Fruit fly (Drosophila melanogaster): ENCODE data around the gene CG5746.

CG5746 gene

dm6 chr3R:24320342-24320711, 28.3 kb downstream of the CG5746 start (continued):
- peak; percentile 4 for TF ChIP-seq her (GFP tag; optimal IDR thresholded peaks at IDR 0.05)
- TF ChIP-seq CG8089 (GFP tag; optimal IDR thresholded peaks at IDR 0.05) = no peak
- no peak for TF ChIP-seq wor (GFP tag; IDR thresholded peaks at IDR 0.05)
- no peak for TF ChIP-seq tx (GFP tag; optimal IDR thresholded peaks at IDR 0.05)
- TF ChIP-seq grn (GFP tag; optimal IDR thresholded peaks at IDR 0.05) = no peak
- TF ChIP-seq CG9437 (GFP tag; optimal IDR thresholded peaks at IDR 0.05) = no peak
- TF ChIP-seq gt (GFP tag; IDR thresholded peaks at IDR 0.05) = no peak
- TF ChIP-seq Dbx (GFP tag; IDR thresholded peaks at IDR 0.05) = no peak
- TF ChIP-seq CG4707 (GFP tag; optimal IDR thresholded peaks at IDR 0.05) = no peak
- TF ChIP-seq CG12744 (GFP tag; optimal IDR thresholded peaks at IDR 0.05) = no peak
- TF ChIP-seq crc (GFP tag; optimal IDR thresholded peaks at IDR 0.05) = no peak
- no peak for TF ChIP-seq bsh (GFP tag; optimal IDR thresholded peaks at IDR 0.05)
- peak; percentile 67 for TF ChIP-seq CG2116 (GFP tag; optimal IDR thresholded peaks at IDR 0.05)
- TF ChIP-seq fd96Cb (tag; optimal IDR thresholded peaks at IDR 0.05) = no peak
- peak; percentile 25 for TF ChIP-seq HmgZ (tag; optimal IDR thresholded peaks at IDR 0.05)
- TF ChIP-seq CG2129 (GFP tag; IDR thresholded peaks at IDR 0.05; ENCODE audit: partially characterized antibody) = peak; percentile 43; the same call in 1 of the 2 replicates
- TF ChIP-seq CG17328 (GFP tag; IDR thresholded peaks at IDR 0.05) = no peak
- TF ChIP-seq ERR (GFP tag; optimal IDR thresholded peaks at IDR 0.05) = no peak
- no peak for TF ChIP-seq D19B (GFP tag; optimal IDR thresholded peaks at IDR 0.05)
- TF ChIP-seq Nf-YB (GFP tag; optimal IDR thresholded peaks at IDR 0.05) = no peak
- no peak for TF ChIP-seq CG4282 (GFP tag; optimal IDR thresholded peaks at IDR 0.05)
- TF ChIP-seq sr (GFP tag; IDR thresholded peaks at IDR 0.05) = no peak
- peak; percentile 63 for TF ChIP-seq unc-4 (GFP tag; IDR thresholded peaks at IDR 0.05; ENCODE audit: partially characterized antibody)
- no peak for TF ChIP-seq bigmax (GFP tag; optimal IDR thresholded peaks at IDR 0.05)
- no peak for TF ChIP-seq CG3847 (GFP tag; IDR thresholded peaks at IDR 0.05)
- no peak for TF ChIP-seq CG10147 (GFP tag; optimal IDR thresholded peaks at IDR 0.05)
- TF ChIP-seq B-H2 (GFP tag; optimal IDR thresholded peaks at IDR 0.05) = no peak
- TF ChIP-seq Gug (GFP tag; IDR thresholded peaks at IDR 0.05) = no peak
- TF ChIP-seq gfzf (GFP tag; optimal IDR thresholded peaks at IDR 0.05) = peak; percentile 13
- no peak for TF ChIP-seq CG6654 (GFP tag; optimal IDR thresholded peaks at IDR 0.05)
- peak; percentile 71 for TF ChIP-seq Sry-δ (GFP tag; optimal IDR thresholded peaks at IDR 0.05)
- TF ChIP-seq Oli (tag; optimal IDR thresholded peaks at IDR 0.05) = no peak
- TF ChIP-seq CG18619 (GFP tag; optimal IDR thresholded peaks at IDR 0.05) = no peak
- peak; percentile 81 for TF ChIP-seq CG6791 (GFP tag; IDR thresholded peaks at IDR 0.05; ENCODE audit: partially characterized antibody)
- no peak for TF ChIP-seq HLH3B (GFP tag; IDR thresholded peaks at IDR 0.05)
- TF ChIP-seq zfh1 (GFP tag; IDR thresholded peaks at IDR 0.05) = no peak
- no peak for TF ChIP-seq ttk (GFP tag; IDR thresholded peaks at IDR 0.05)
- no peak for TF ChIP-seq B-H1 (GFP tag; IDR thresholded peaks at IDR 0.05)
- TF ChIP-seq CG6683 (GFP tag; optimal IDR thresholded peaks at IDR 0.05) = no peak
- TF ChIP-seq Lhr (GFP tag; optimal IDR thresholded peaks at IDR 0.05) = no peak
- TF ChIP-seq NFAT (GFP tag; IDR thresholded peaks at IDR 0.05) = no peak
- TF ChIP-seq CG9797 (GFP tag; optimal IDR thresholded peaks at IDR 0.05) = no peak
- no peak for TF ChIP-seq gce (GFP tag; IDR thresholded peaks at IDR 0.05)
- TF ChIP-seq az2 (GFP tag; optimal IDR thresholded peaks at IDR 0.05) = no peak
- TF ChIP-seq CG7928 (GFP tag; optimal IDR thresholded peaks at IDR 0.05) = no peak
- no peak for TF ChIP-seq CG8765 (GFP tag; IDR thresholded peaks at IDR 0.05)
- TF ChIP-seq CG13894 (tag; optimal IDR thresholded peaks at IDR 0.05) = no peak
- TF ChIP-seq CG4424 (GFP tag; optimal IDR thresholded peaks at IDR 0.05) = no peak
- TF ChIP-seq al (GFP tag; IDR thresholded peaks at IDR 0.05) = no peak
- no peak for TF ChIP-seq CG11696 (GFP tag; IDR thresholded peaks at IDR 0.05)
- peak; percentile 62; the same call in 2 of the 3 replicates for TF ChIP-seq mld (GFP tag; IDR thresholded peaks at IDR 0.05; ENCODE audit: partially characterized antibody)
- TF ChIP-seq CG33557 (GFP tag; optimal IDR thresholded peaks at IDR 0.05) = no peak
